Worm (Caenorhabditis elegans) whole organism, mixed stage, embryonic: ENCODE data around the gene R05D8.9.

Experiments
- ceh-39 ChIP-seq: fragments of 150-350 bp; optimal IDR thresholded peaks from 2 replicates; lab custom pipeline; 2014; ENCODE audit warnings: missing biosample characterization, missing genetic modification characterization
- cnd-1 ChIP-seq: fragments of 200-800 bp; sonication (Bioruptor generic); optimal IDR thresholded peaks from 2 replicates; lab custom pipeline; 2018; ENCODE audit warnings: mild to moderate bottlenecking, missing genetic modification characterization, missing compliant biosample characterization
- flh-1 ChIP-seq: fragments of 200-800 bp; sonication (Bioruptor generic); optimal IDR thresholded peaks from 2 replicates; lab custom pipeline; 2018; ENCODE audit warnings: mild to moderate bottlenecking, missing genetic modification characterization, moderate library complexity, missing compliant biosample characterization
- lin-13 ChIP-seq: fragments of 150-350 bp; optimal IDR thresholded peaks from 2 replicates; lab custom pipeline; 2014; ENCODE audit warnings: missing biosample characterization, missing genetic modification characterization
- lin-32 ChIP-seq: fragments of 200-800 bp; sonication (Bioruptor generic); optimal IDR thresholded peaks from 2 replicates; lab custom pipeline; 2018; ENCODE audit warnings: mild to moderate bottlenecking, missing genetic modification characterization, missing compliant biosample characterization
- lsy-2 ChIP-seq: fragments of 150-350 bp; optimal IDR thresholded peaks from 2 replicates; lab custom pipeline; 2014; ENCODE audit warnings: missing biosample characterization, missing genetic modification characterization
- nhr-76 ChIP-seq: sonication (generic microtip); optimal IDR thresholded peaks from 2 replicates; lab custom pipeline; 2017; ENCODE audit warnings: missing biosample characterization, missing genetic modification characterization
- pha-4 ChIP-seq: fragments of 150-350 bp; optimal IDR thresholded peaks from 2 replicates; lab custom pipeline; 2018; ENCODE audit warnings: missing biosample characterization, missing genetic modification reagents, missing genetic modification characterization
- snpc-4 ChIP-seq: fragments of 150-350 bp; optimal IDR thresholded peaks from 2 replicates; lab custom pipeline; 2014; ENCODE audit warnings: missing biosample characterization, missing genetic modification characterization
- unc-39 ChIP-seq: fragments of 150-350 bp; optimal IDR thresholded peaks from 2 replicates; lab custom pipeline; 2014; ENCODE audit warnings: missing biosample characterization, missing genetic modification characterization
- unc-62 ChIP-seq: fragments of 150-350 bp; optimal IDR thresholded peaks from 2 replicates; lab custom pipeline; 2014; ENCODE audit warnings: missing biosample characterization, missing genetic modification reagents, missing genetic modification characterization
- ztf-11 ChIP-seq: fragments of 150-350 bp; optimal IDR thresholded peaks from 2 replicates; lab custom pipeline; 2014; ENCODE audit warnings: missing biosample characterization, missing genetic modification characterization

DNA sequence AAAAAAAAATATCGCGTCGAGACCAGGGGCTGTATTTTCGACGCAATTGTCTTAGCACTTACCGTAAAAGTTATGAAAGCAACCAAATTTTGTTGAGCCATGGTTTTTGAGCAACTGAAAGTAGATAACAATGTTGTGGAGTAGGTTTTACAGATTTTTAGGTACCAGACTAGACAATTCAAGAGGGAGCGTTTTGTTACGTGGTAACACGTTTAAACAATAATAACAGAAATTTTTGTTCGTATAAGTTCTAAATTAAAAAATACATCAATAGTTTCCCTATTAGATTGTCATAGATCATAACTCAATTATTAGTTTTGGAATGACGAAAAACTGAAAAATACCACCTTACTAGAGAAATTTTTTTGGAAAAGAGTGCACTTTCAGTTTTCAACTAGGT, 17.4 kb downstream of the R05D8.9 start, which contains the start of gene srx-24:
- TF ChIP-seq lsy-2 (tag; lab: Kevin White, UChicago) (no peak), pha-4 (tag; lab: Kevin White, UChicago) (no peak), ceh-39 (no peak), cnd-1 (no peak), snpc-4 (tag; lab: Kevin White, UChicago) (no peak), flh-1 (GFP tag; lab: Kevin White, UChicago) (no peak), unc-39 (tag; lab: Kevin White, UChicago) (no peak), unc-62 (GFP tag; lab: Kevin White, UChicago) (no peak), nhr-76 (no peak), lin-32 (GFP tag; lab: Kevin White, UChicago) (no peak), lin-13 (tag; lab: Kevin White, UChicago) (no peak), ztf-11 (tag; lab: Kevin White, UChicago) (no peak)
